Worm (Caenorhabditis elegans) whole organism, early embryonic: ENCODE measurements around the gene lgc-12.
A peak's percentile ranks its signal among the peaks of the same experiment; 100 is the strongest.

ENCODE experiments used
- B0310.2 ChIP-seq: sonication (generic microtip); optimal IDR thresholded peaks from 2 replicates; lab custom pipeline; 2016; ENCODE audit warnings: mild to moderate bottlenecking, missing genetic modification characterization, missing compliant biosample characterization
- F13C5.2 ChIP-seq: sonication (generic microtip); optimal IDR thresholded peaks from 2 replicates; lab custom pipeline; 2017; ENCODE audit warnings: mild to moderate bottlenecking, missing genetic modification characterization, inconsistent platforms, missing compliant biosample characterization
- aly-1 ChIP-seq: sonication (generic microtip); optimal IDR thresholded peaks from 2 replicates; lab custom pipeline; 2016; ENCODE audit warnings: missing genetic modification characterization, missing compliant biosample characterization
- ama-1 ChIP-seq: fragments of 150-350 bp; optimal IDR thresholded peaks from 2 replicates; lab custom pipeline; 2014
- ceh-13 ChIP-seq: fragments of 200-800 bp; sonication (Bioruptor generic); optimal IDR thresholded peaks from 2 replicates; lab custom pipeline; 2018; ENCODE audit warnings: mild to moderate bottlenecking, missing genetic modification characterization, missing compliant biosample characterization
- ceh-36 ChIP-seq: sonication (generic microtip); optimal IDR thresholded peaks from 2 replicates; lab custom pipeline; 2016; ENCODE audit warnings: missing genetic modification characterization, inconsistent platforms, missing compliant biosample characterization
- ets-7 ChIP-seq: sonication (generic microtip); optimal IDR thresholded peaks from 2 replicates; lab custom pipeline; 2016; ENCODE audit warnings: missing genotype, missing genetic modification characterization, missing compliant biosample characterization
- flt-1 ChIP-seq: fragments of 200-800 bp; sonication (Bioruptor generic); IDR thresholded peaks from 2 replicates; pipeline ENCODE4 v1.3.6; 2022; ENCODE audit warnings: missing genetic modification characterization, missing compliant biosample characterization
- hmbx-1 ChIP-seq: sonication (generic microtip); optimal IDR thresholded peaks from 2 replicates; lab custom pipeline; 2016; ENCODE audit warnings: mild to moderate bottlenecking, missing genetic modification characterization, missing compliant biosample characterization
- hmg-4 ChIP-seq: fragments of 200-800 bp; sonication (Bioruptor generic); optimal IDR thresholded peaks from 2 replicates; lab custom pipeline; 2018; ENCODE audit warnings: mild to moderate bottlenecking, missing genetic modification characterization, missing compliant biosample characterization
- hnd-1 ChIP-seq: sonication (generic microtip); optimal IDR thresholded peaks from 2 replicates; lab custom pipeline; 2016; ENCODE audit warnings: missing genetic modification characterization, missing compliant biosample characterization
- pes-1 ChIP-seq: fragments of 200-800 bp; sonication (Bioruptor generic); IDR thresholded peaks from 2 replicates; pipeline ENCODE4 v1.3.6; 2022; ENCODE audit warnings: missing genetic modification reagents, missing genetic modification characterization, missing compliant biosample characterization
- scrt-1 ChIP-seq: fragments of 200-800 bp; sonication (Bioruptor generic); IDR thresholded peaks from 2 replicates; pipeline ENCODE4 v1.3.6; 2022; ENCODE audit warnings: missing genetic modification characterization, missing compliant biosample characterization
- sea-1 ChIP-seq: fragments of 200-800 bp; sonication (Bioruptor generic); conservative IDR thresholded peaks from 2 replicates; pipeline ENCODE4 v1.3.6; 2022; ENCODE audit warnings: missing genetic modification characterization, missing compliant biosample characterization
- tbx-11 ChIP-seq: fragments of 200-800 bp; sonication (Bioruptor generic); IDR thresholded peaks from 2 replicates; pipeline ENCODE4 v1.3.6; 2022; ENCODE audit warnings: missing genetic modification characterization, missing compliant biosample characterization
- tbx-37 ChIP-seq: fragments of 200-800 bp; sonication (Bioruptor generic); conservative IDR thresholded peaks from 2 replicates; pipeline ENCODE4 v1.3.6; 2022; ENCODE audit warnings: missing genetic modification reagents, missing genetic modification characterization, missing compliant biosample characterization
- tra-4 ChIP-seq: sonication (generic microtip); optimal IDR thresholded peaks from 2 replicates; lab custom pipeline; 2017; ENCODE audit warnings: missing genetic modification characterization, missing compliant biosample characterization

Gene lgc-12

DNA sequence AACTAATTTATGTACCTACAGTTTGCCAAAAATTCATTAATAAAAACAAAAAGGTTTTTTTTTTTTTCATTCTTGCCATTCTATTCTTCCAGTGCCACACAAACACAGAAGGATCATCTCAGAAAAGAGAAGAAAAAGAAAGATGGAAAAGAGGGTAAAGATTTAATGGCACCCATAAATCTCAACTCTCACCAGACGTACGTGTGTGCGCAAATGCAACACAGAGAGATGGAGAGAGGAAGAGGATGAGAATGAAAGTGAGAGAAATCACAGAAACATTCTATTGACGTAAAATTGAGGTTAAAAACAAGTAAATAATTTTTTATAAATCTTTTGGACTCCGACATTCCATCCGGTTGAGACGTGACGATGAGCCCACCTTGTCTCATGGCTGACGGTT lies 17.8 kb upstream of the lgc-12 start:
- TF ChIP-seq hnd-1 (tag; lab: Kevin White, UChicago) (no peak), tbx-37 (GFP tag; lab: Robert Waterston, UW) (no peak), aly-1 (tag; lab: Kevin White, UChicago) (no peak), ceh-36 (no peak), pes-1 (no peak), ama-1 (lab: Kevin White, UChicago) (no peak), B0310.2 (tag; lab: Kevin White, UChicago) (no peak), F13C5.2 (no peak), sea-1 (GFP tag; lab: Robert Waterston, UW) (no peak), hmg-4 (GFP tag; lab: Kevin White, UChicago) (no peak), ets-7 (tag; lab: Kevin White, UChicago) (no peak), flt-1 (GFP tag; lab: Robert Waterston, UW) (no peak), tbx-11 (GFP tag; lab: Robert Waterston, UW) (no peak), ceh-13 (GFP tag; lab: Kevin White, UChicago) (no peak), scrt-1 (GFP tag; lab: Robert Waterston, UW) (no peak), tra-4 (tag; lab: Kevin White, UChicago) (no peak), hmbx-1 (tag; lab: Kevin White, UChicago) (no peak)

DNA sequence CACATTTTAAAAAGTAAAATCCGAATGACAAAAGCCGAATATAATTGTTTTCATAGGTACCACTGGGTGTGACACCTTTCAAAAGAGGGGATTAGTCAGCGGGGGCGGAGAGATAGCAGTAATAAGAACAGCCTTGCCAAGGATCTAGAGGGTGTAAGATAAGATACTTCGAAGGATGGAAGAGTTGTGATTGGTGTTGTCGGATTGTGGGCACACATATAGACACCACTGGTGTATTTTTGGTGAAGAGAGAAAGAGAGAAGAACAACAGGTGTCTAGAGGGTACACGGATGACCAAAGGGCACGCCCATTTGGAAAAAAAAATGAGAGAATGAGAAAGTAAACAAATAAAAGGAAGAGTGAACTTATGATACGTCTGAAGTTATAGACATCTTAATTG lies 16.8 kb upstream of the lgc-12 start:
- TF ChIP-seq aly-1 (tag; lab: Kevin White, UChicago) (no peak), ceh-36 (peak; percentile 53)

DNA sequence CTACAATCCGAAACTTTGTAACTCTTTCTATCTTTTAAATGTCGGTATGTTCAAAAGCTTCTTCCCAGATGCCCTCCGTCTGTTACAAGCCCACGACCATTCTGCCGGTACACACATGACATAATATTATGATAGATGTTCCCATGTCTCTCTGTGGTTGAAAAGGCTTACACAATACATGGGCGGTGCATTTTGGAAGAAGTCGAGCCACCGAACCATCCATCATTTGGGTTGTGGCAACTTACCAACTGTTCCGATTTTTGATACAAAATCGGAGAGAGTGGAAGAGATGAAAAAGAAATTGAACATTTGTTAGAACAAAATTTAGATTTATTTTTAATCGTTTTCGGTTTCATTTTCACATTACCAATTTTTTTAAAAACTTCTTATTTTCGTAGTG lies 13.0 kb upstream of the lgc-12 start:
- TF ChIP-seq hnd-1 (tag; lab: Kevin White, UChicago) (no peak), ceh-13 (GFP tag; lab: Kevin White, UChicago) (no peak), hmg-4 (GFP tag; lab: Kevin White, UChicago) (no peak), ama-1 (lab: Kevin White, UChicago) (no peak), scrt-1 (GFP tag; lab: Robert Waterston, UW) (no peak), B0310.2 (tag; lab: Kevin White, UChicago) (no peak), pes-1 (no peak), ets-7 (tag; lab: Kevin White, UChicago) (no peak), sea-1 (GFP tag; lab: Robert Waterston, UW) (no peak), flt-1 (GFP tag; lab: Robert Waterston, UW) (no peak), F13C5.2 (no peak), tbx-11 (GFP tag; lab: Robert Waterston, UW) (no peak), tbx-37 (GFP tag; lab: Robert Waterston, UW) (no peak), tra-4 (tag; lab: Kevin White, UChicago) (no peak), aly-1 (tag; lab: Kevin White, UChicago) (no peak), hmbx-1 (tag; lab: Kevin White, UChicago) (no peak)

DNA sequence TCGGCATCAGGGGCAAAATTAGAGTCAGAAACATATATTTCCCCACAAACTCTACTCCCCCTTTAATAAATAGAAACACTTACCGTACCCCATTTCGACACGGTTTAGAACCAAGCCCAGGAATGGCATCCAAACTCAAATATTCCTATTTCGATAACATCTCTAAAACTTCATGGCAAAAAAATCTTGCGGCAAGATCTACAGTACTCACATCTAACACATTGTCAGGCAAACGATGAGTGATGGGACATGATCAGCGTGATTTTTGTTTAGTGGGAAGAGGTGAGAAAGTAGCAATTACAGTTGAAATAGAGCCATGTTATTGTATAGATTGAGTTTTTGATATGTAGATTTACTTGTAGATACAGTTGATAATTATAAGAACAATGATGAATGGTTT lies 11.0 kb upstream of the lgc-12 start:
- TF ChIP-seq ceh-13 (GFP tag; lab: Kevin White, UChicago) = peak; percentile 13
- no peak for TF ChIP-seq tbx-37 (GFP tag; lab: Robert Waterston, UW)
- TF ChIP-seq hnd-1 (tag; lab: Kevin White, UChicago) = no peak
- no peak for TF ChIP-seq hmg-4 (GFP tag; lab: Kevin White, UChicago)

DNA sequence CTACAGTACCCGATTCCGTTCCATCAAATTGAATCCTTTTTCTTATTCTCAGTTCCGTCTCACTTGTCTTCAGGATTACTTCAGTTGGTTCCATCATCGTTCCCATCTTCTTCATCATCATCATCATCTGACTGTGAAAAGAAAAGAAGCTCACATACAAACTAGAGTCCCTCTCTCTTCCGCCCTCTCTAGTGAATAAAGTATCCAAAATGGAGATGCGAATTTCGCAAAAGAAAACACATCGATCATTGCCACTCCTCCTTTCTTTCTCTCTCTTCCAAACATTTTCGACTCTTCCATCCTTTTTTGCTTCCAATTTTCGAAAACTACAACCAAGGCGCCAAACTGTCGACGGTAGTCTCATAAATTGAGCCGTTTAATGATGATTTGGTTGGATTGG lies 9.1 kb upstream of the lgc-12 start:
- no peak for TF ChIP-seq ceh-13 (GFP tag; lab: Kevin White, UChicago)
- no peak for TF ChIP-seq hnd-1 (tag; lab: Kevin White, UChicago)
- no peak for TF ChIP-seq B0310.2 (tag; lab: Kevin White, UChicago)
- TF ChIP-seq hmg-4 (GFP tag; lab: Kevin White, UChicago) = no peak
- no peak for TF ChIP-seq sea-1 (GFP tag; lab: Robert Waterston, UW)
- TF ChIP-seq tra-4 (tag; lab: Kevin White, UChicago) = no peak
- no peak for TF ChIP-seq ets-7 (tag; lab: Kevin White, UChicago)
- TF ChIP-seq ama-1 (lab: Kevin White, UChicago) = no peak
- no peak for TF ChIP-seq aly-1 (tag; lab: Kevin White, UChicago)
- no peak for TF ChIP-seq tbx-11 (GFP tag; lab: Robert Waterston, UW)
- no peak for TF ChIP-seq F13C5.2
- no peak for TF ChIP-seq ceh-36

DNA sequence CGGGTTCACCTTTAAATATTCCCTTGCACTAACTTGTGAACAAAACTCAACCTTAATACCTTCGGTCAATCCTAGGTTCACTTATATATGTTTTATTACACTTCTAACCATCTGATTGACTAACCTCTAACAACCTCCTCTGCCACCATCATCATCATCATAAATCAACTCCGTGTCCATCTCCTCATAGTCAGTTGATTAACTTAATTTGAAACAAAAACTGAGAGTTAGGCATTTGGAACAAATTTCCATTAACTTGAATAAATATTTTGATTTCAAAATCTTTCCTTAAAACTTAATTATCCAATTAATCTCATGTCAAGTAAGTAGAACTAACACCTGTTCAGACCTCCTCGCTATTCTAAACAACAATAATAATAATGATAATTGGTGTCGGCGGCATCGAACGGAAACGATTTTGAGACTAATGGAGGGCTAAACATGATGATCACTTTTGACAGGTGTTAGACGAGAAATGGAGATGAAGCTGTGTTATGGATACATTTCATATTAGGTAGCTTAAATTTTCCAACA lies 8.2 kb upstream of the lgc-12 start:
- TF ChIP-seq B0310.2 (tag; lab: Kevin White, UChicago) (no peak), tra-4 (tag; lab: Kevin White, UChicago) (no peak), tbx-37 (GFP tag; lab: Robert Waterston, UW) (no peak), ets-7 (tag; lab: Kevin White, UChicago) (no peak), tbx-11 (GFP tag; lab: Robert Waterston, UW) (no peak), hmg-4 (GFP tag; lab: Kevin White, UChicago) (no peak), flt-1 (GFP tag; lab: Robert Waterston, UW) (no peak), scrt-1 (GFP tag; lab: Robert Waterston, UW) (no peak), hmbx-1 (tag; lab: Kevin White, UChicago) (no peak), aly-1 (tag; lab: Kevin White, UChicago) (no peak), pes-1 (no peak), F13C5.2 (no peak), ama-1 (lab: Kevin White, UChicago) (no peak), ceh-13 (GFP tag; lab: Kevin White, UChicago) (no peak), sea-1 (GFP tag; lab: Robert Waterston, UW) (no peak), ceh-36 (no peak)

DNA sequence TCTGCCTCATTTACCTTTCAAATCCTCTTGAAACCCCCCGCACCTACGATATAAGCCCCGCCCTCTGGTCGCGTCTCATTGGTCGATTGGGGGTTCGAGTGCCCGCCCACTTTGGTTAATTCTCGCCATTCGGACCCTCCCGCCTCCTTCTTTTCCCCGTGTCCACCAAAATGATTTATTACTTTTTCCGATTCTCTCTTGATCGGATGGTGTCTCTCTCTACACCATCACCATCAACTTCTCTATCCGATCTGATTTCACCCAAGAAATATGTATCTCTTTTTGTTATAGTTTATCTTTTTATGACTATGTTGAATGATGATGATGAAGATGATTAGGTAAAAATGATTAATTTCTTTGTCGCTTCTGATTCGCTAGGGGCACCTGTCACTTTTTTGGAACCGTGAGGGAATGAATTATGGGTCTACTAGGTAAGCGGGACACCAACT lies 7.3 kb upstream of the lgc-12 start:
- TF ChIP-seq tra-4 (tag; lab: Kevin White, UChicago) (no peak), tbx-11 (GFP tag; lab: Robert Waterston, UW) (0 out of 2 replicates have a peak, but pooled peaks have one; percentile 40), ets-7 (tag; lab: Kevin White, UChicago) (no peak), ceh-13 (GFP tag; lab: Kevin White, UChicago) (peak; percentile 61), sea-1 (GFP tag; lab: Robert Waterston, UW) (0 out of 2 replicates have a peak, but pooled peaks have one; percentile 45), hmg-4 (GFP tag; lab: Kevin White, UChicago) (peak; percentile 32)
